Worm (Caenorhabditis elegans) whole organism, L4 larva: Measurements from ENCODE around the gene vgln-1.

Source experiments
- F26F4.8 ChIP-seq: fragments of 200-800 bp; sonication (Bioruptor generic); conservative IDR thresholded peaks from 2 replicates; pipeline ENCODE4 v1.3.6; 2022; ENCODE audit warnings: missing genetic modification characterization, missing compliant biosample characterization
- ZK337.2 ChIP-seq: fragments of 200-800 bp; sonication (Bioruptor generic); IDR thresholded peaks from 2 replicates; pipeline ENCODE4 v1.3.6; 2022; ENCODE audit warnings: missing genetic modification reagents, missing genetic modification characterization, missing compliant biosample characterization
- daf-12 ChIP-seq: fragments of 150-350 bp; optimal IDR thresholded peaks from 2 replicates; lab custom pipeline; 2014; ENCODE audit warnings: missing biosample characterization, missing genetic modification reagents, missing genetic modification characterization
- dmd-9 ChIP-seq: fragments of 200-800 bp; sonication (Bioruptor generic); IDR thresholded peaks from 2 replicates; pipeline ENCODE4 v1.3.6; 2022; ENCODE audit warnings: missing genetic modification reagents, missing genetic modification characterization, missing compliant biosample characterization
- dpl-1 ChIP-seq: fragments of 150-350 bp; optimal IDR thresholded peaks from 2 replicates; lab custom pipeline; 2014; ENCODE audit warnings: missing biosample characterization, missing genetic modification reagents, missing genetic modification characterization
- lin-13 ChIP-seq: fragments of 150-350 bp; optimal IDR thresholded peaks from 2 replicates; lab custom pipeline; 2014; ENCODE audit warnings: missing biosample characterization, missing genetic modification reagents, missing genetic modification characterization
- lin-39 ChIP-seq: fragments of 150-350 bp; optimal IDR thresholded peaks from 2 replicates; lab custom pipeline; 2014; ENCODE audit warnings: missing biosample characterization, missing genetic modification reagents, missing genetic modification characterization
- nhr-28 ChIP-seq: fragments of 150-350 bp; optimal IDR thresholded peaks from 2 replicates; lab custom pipeline; 2014; ENCODE audit warnings: missing biosample characterization, missing genetic modification characterization
- pqm-1 ChIP-seq: sonication (generic microtip); optimal IDR thresholded peaks from 2 replicates; lab custom pipeline; 2017; ENCODE audit warnings: missing biosample characterization, missing genetic modification characterization
- tag-97 ChIP-seq: fragments of 200-800 bp; sonication (Bioruptor generic); IDR thresholded peaks from 2 replicates; pipeline ENCODE4 v1.3.6; 2022; ENCODE audit warnings: missing genetic modification characterization, missing compliant biosample characterization
- zip-11 ChIP-seq: fragments of 200-800 bp; sonication (Bioruptor generic); IDR thresholded peaks from 2 replicates; pipeline ENCODE4 v1.3.6; 2022; ENCODE audit warnings: missing genetic modification characterization, missing compliant biosample characterization

DNA sequence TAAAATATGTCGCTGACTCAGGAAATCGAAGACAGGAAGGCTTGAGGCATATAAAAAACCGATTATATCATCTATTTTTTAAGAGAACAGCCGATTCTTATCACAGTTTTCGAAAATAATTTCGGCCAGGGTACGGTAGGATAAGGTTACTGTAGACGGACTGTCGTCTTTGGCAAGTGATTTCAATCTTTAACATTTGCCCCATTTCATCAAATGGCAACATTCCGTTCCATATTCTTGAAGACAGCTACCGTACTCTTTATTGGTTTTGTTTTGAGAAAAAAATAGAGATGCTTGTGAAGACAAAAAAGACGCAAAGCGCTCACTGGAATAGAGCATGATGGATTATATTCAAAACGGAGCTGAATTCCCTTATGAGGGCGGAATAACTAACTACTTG, 7.9 kb upstream of the vgln-1 start:
- no peak for TF ChIP-seq nhr-28
- TF ChIP-seq F26F4.8 (GFP tag; lab: Robert Waterston, UW), result no peak
- no peak for TF ChIP-seq dmd-9 (GFP tag; lab: Robert Waterston, UW)
- no peak for TF ChIP-seq lin-39 (tag; lab: Kevin White, UChicago)
- no peak for TF ChIP-seq pqm-1 (tag; lab: Kevin White, UChicago)
- no peak for TF ChIP-seq ZK337.2 (GFP tag; lab: Robert Waterston, UW)
- no peak for TF ChIP-seq lin-13 (GFP tag; lab: Kevin White, UChicago)
- TF ChIP-seq daf-12 (tag; lab: Kevin White, UChicago), result no peak
- TF ChIP-seq zip-11 (GFP tag; lab: Robert Waterston, UW), result no peak
- TF ChIP-seq tag-97 (GFP tag; lab: Robert Waterston, UW), result no peak
- TF ChIP-seq dpl-1, result no peak
